Fruit fly (Drosophila melanogaster) whole organism, wandering third instar larva: Measurements from ENCODE around the gene CG2712.

Source experiments
- CG32264 ChIP-seq: fragments of 200-800 bp; sonication (Bioruptor generic); optimal IDR thresholded peaks from 2 replicates; lab custom pipeline; 2016; ENCODE audit warnings: missing biosample characterization, missing genetic modification characterization
- CrebA ChIP-seq: fragments of 200-800 bp; sonication (Bioruptor generic); optimal IDR thresholded peaks from 2 replicates; lab custom pipeline; 2016; ENCODE audit warnings: missing biosample characterization, mild to moderate bottlenecking, missing genetic modification characterization, borderline replicate concordance
- Dif ChIP-seq: fragments of 200-275, 200-300 bp; sonication (Bioruptor generic); optimal IDR thresholded peaks from 2 replicates; lab custom pipeline; 2018; ENCODE audit warnings: missing biosample characterization, missing genetic modification characterization; ENCODE audit not compliant: partially characterized antibody
- GATAd ChIP-seq: sonication (Bioruptor generic); optimal IDR thresholded peaks from 2 replicates; lab custom pipeline; 2016; ENCODE audit warnings: missing biosample characterization, missing genetic modification characterization
- HLH106 ChIP-seq: fragments of 200-800 bp; optimal IDR thresholded peaks from 3 replicates; lab custom pipeline; 2019; ENCODE audit warnings: missing biosample characterization, mild to moderate bottlenecking, missing genetic modification characterization, moderate library complexity
- Hnf4 ChIP-seq: fragments of 200-800 bp; sonication (Bioruptor generic); optimal IDR thresholded peaks from 2 replicates; lab custom pipeline; 2016; ENCODE audit warnings: missing biosample characterization, mild to moderate bottlenecking, missing genetic modification characterization
- Hr78 ChIP-seq: fragments of >200 bp; optimal IDR thresholded peaks from 2 replicates; lab custom pipeline; 2017; ENCODE audit warnings: missing biosample characterization, missing genetic modification characterization
- Hr83 ChIP-seq: fragments of 200-300 bp; sonication (Bioruptor generic); optimal IDR thresholded peaks from 2 replicates; lab custom pipeline; 2016; ENCODE audit warnings: missing biosample characterization, mild to moderate bottlenecking, missing genetic modification characterization, moderate library complexity; ENCODE audit not compliant: poor library complexity, severe bottlenecking
- Jra ChIP-seq: sonication (Bioruptor generic); optimal IDR thresholded peaks from 2 replicates; lab custom pipeline; 2016; ENCODE audit warnings: missing biosample characterization, missing genetic modification characterization
- Mio ChIP-seq: sonication (Bioruptor generic); optimal IDR thresholded peaks from 2 replicates; lab custom pipeline; 2016; ENCODE audit warnings: missing biosample characterization, missing genetic modification characterization
- Myc ChIP-seq: fragments of >200 bp; optimal IDR thresholded peaks from 2 replicates; lab custom pipeline; 2017
- N ChIP-seq: fragments of >200 bp; optimal IDR thresholded peaks from 2 replicates; lab custom pipeline; 2018; ENCODE audit warnings: missing biosample characterization, missing external identifiers, missing genetic modification characterization
- OdsH ChIP-seq: fragments of 200-800 bp; sonication (Bioruptor generic); optimal IDR thresholded peaks from 2 replicates; lab custom pipeline; 2016; ENCODE audit warnings: missing biosample characterization, mild to moderate bottlenecking, missing genetic modification characterization
- Rel ChIP-seq, 2 experiments: fragments of 200-800 bp; sonication (Bioruptor generic) in 1 of 2; optimal IDR thresholded peaks; 2 replicates in 1 of 2; 3 replicates in 1 of 2; lab custom pipeline; 2016 to 2019; ENCODE audit warnings: mild to moderate bottlenecking in 2 of 2, missing biosample characterization in 2 of 2, missing genetic modification characterization in 2 of 2, moderate library complexity in 1 of 2
- Vsx2 ChIP-seq: fragments of 200-300, 225-300 bp; sonication (Bioruptor generic); optimal IDR thresholded peaks from 2 replicates; lab custom pipeline; 2018; ENCODE audit warnings: missing biosample characterization, missing genetic modification characterization; ENCODE audit not compliant: partially characterized antibody
- br ChIP-seq: fragments of 200-800 bp; sonication (Bioruptor generic); optimal IDR thresholded peaks from 2 replicates; lab custom pipeline; 2016; ENCODE audit warnings: missing biosample characterization, missing genetic modification characterization
- brk ChIP-seq: fragments of 200-800 bp; sonication (Bioruptor generic); optimal IDR thresholded peaks from 2 replicates; lab custom pipeline; 2016; ENCODE audit warnings: missing biosample characterization, mild to moderate bottlenecking, missing genetic modification characterization
- dl ChIP-seq, 2 experiments: fragments of 175-275, 200-275 bp in 1 of 2; fragments of 200-275 bp in 1 of 2; sonication (Bioruptor generic); optimal IDR thresholded peaks; lab custom pipeline; 2018; ENCODE audit warnings: mild to moderate bottlenecking in 2 of 2, missing biosample characterization in 2 of 2, missing genetic modification characterization in 2 of 2, moderate library complexity in 2 of 2; ENCODE audit not compliant: partially characterized antibody in 2 of 2, insufficient read depth in 1 of 2
- dmrt93B ChIP-seq: fragments of 200-800 bp; sonication (Bioruptor generic); optimal IDR thresholded peaks from 2 replicates; lab custom pipeline; 2018; ENCODE audit warnings: missing biosample characterization, mild to moderate bottlenecking, missing genetic modification characterization
- dsf ChIP-seq: sonication (Bioruptor generic); optimal IDR thresholded peaks from 2 replicates; lab custom pipeline; 2016; ENCODE audit warnings: missing biosample characterization, missing genetic modification characterization, borderline replicate concordance
- ey ChIP-seq: fragments of 200-800 bp; sonication (Bioruptor generic); optimal IDR thresholded peaks from 2 replicates; lab custom pipeline; 2016; ENCODE audit warnings: missing biosample characterization, missing genetic modification characterization
- foxo ChIP-seq, 2 experiments: fragments of 200-800 bp; sonication (Bioruptor generic); optimal IDR thresholded peaks; 2 replicates in 1 of 2; 3 replicates in 1 of 2; lab custom pipeline; 2016 to 2017; ENCODE audit warnings: missing biosample characterization in 2 of 2, missing genetic modification characterization in 2 of 2
- fru ChIP-seq: fragments of 200-800 bp; sonication (Bioruptor generic); optimal IDR thresholded peaks from 3 replicates; lab custom pipeline; 2016; ENCODE audit warnings: missing biosample characterization, mild to moderate bottlenecking, missing genetic modification characterization
- h ChIP-seq: fragments of 200-800 bp; sonication (Bioruptor generic); optimal IDR thresholded peaks from 3 replicates; lab custom pipeline; 2016; ENCODE audit warnings: missing biosample characterization, mild to moderate bottlenecking, missing genetic modification characterization
- jim ChIP-seq: fragments of 175-275, 200-325 bp; sonication (Bioruptor generic); optimal IDR thresholded peaks from 2 replicates; lab custom pipeline; 2016; ENCODE audit warnings: missing biosample characterization, mild to moderate bottlenecking, missing genetic modification characterization
- lola ChIP-seq: fragments of >200 bp; optimal IDR thresholded peaks from 2 replicates; lab custom pipeline; 2017; ENCODE audit warnings: missing biosample characterization, missing genetic modification characterization
- pan ChIP-seq: fragments of >200 bp; optimal IDR thresholded peaks from 2 replicates; lab custom pipeline; 2017
- psq ChIP-seq: fragments of 200-800 bp; sonication (Bioruptor generic); optimal IDR thresholded peaks from 3 replicates; lab custom pipeline; 2017; ENCODE audit warnings: missing biosample characterization, mild to moderate bottlenecking, missing genetic modification characterization, moderate library complexity
- rgr ChIP-seq: fragments of 200-800 bp; sonication (Bioruptor generic); optimal IDR thresholded peaks from 3 replicates; lab custom pipeline; 2016; ENCODE audit warnings: missing biosample characterization, mild to moderate bottlenecking, missing genetic modification characterization
- sage ChIP-seq: fragments of 200-800 bp; sonication (Bioruptor generic); optimal IDR thresholded peaks from 2 replicates; lab custom pipeline; 2016; ENCODE audit warnings: missing biosample characterization, mild to moderate bottlenecking, missing genetic modification characterization
- sv ChIP-seq: fragments of 200-800 bp; sonication (Bioruptor generic); optimal IDR thresholded peaks from 3 replicates; lab custom pipeline; 2016; ENCODE audit warnings: missing biosample characterization, missing genetic modification characterization
- tai ChIP-seq: sonication (Bioruptor generic); optimal IDR thresholded peaks from 2 replicates; lab custom pipeline; 2016; ENCODE audit warnings: missing biosample characterization, missing genetic modification characterization
- usp ChIP-seq: fragments of >200 bp; optimal IDR thresholded peaks from 2 replicates; lab custom pipeline; 2017; ENCODE audit warnings: missing biosample characterization, missing genetic modification characterization
- woc ChIP-seq: sonication (Bioruptor generic); optimal IDR thresholded peaks from 2 replicates; lab custom pipeline; 2016; ENCODE audit warnings: missing biosample characterization, mild to moderate bottlenecking, missing genetic modification characterization

CG2712 gene

dm6 chrX:2738663-2739062 lies 6.4 kb downstream of the CG2712 start, which contains the start of gene crm:
TSS of gene crm (minus strand) at chrX:2738773.
- TF ChIP-seq Rel (GFP tag; optimal IDR thresholded peaks at IDR 0.05; lab: Kevin White, UChicago) (no peak), Rel (tag; optimal IDR thresholded peaks at IDR 0.05; lab: Kevin White, UChicago) (peak; percentile 5), woc (GFP tag; lab: Kevin White, UChicago) (peak; percentile 39), usp (GFP tag; lab: Kevin White, UChicago) (no peak), Myc (peak; percentile 94)
- TF ChIP-seq, all 38 proteins: peak for 3

DNA sequence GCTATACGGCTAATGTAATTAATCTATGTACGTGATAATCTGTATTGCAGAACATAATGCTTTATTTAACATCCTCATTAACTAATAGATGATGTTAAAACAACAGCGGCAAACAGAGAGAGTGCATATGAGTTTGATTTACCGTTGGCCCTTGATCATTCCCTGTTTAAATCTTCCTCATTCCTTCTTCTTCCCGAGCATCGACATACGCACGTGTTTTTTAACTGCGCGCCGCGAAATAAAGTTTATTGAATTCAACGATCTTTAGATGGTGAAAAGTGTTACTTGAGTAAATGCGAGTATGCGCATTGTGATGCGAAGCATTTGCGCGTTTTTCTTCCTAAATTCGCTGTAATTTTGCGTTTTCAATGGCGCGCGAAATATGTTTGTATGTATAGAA lies 7.8 kb downstream of the CG2712 start, which contains the start of gene kirre:
kirre (plus strand) TSS at position 301 of the 400 bp plus-strand sequence.
- TF ChIP-seq CG32264 (GFP tag; lab: Kevin White, UChicago) (no peak), h (GFP tag; lab: Kevin White, UChicago) (no peak), rgr (GFP tag; lab: Kevin White, UChicago) (no peak), Mio (GFP tag; lab: Kevin White, UChicago) (no peak), tai (GFP tag; lab: Kevin White, UChicago) (no peak), Hr78 (no peak), sage (GFP tag; lab: Kevin White, UChicago) (no peak), Vsx2 (no peak)

dm6 chrX:2742067-2742466 lies 9.8 kb downstream of the CG2712 start:
- no peak for TF ChIP-seq OdsH (GFP tag; lab: Kevin White, UChicago)
- no peak for TF ChIP-seq dsf (GFP tag; lab: Kevin White, UChicago)
- TF ChIP-seq GATAd (GFP tag; lab: Kevin White, UChicago) = no peak

- TF ChIP-seq CG32264 (GFP tag; lab: Kevin White, UChicago) (no peak), dsf (GFP tag; lab: Kevin White, UChicago) (no peak), OdsH (GFP tag; lab: Kevin White, UChicago) (peak; percentile 54), Vsx2 (no peak), Hr83 (GFP tag; lab: Kevin White, UChicago) (no peak), foxo (GFP tag; optimal IDR thresholded peaks at IDR 0.05; lab: Kevin White, UChicago) (peak in 1 of 2 experiments; percentile 75), dl (GFP tag; optimal IDR thresholded peaks at IDR 0.05; lab: Kevin White, UChicago; ENCODE audit: insufficient read depth in 1 of 2, partially characterized antibody in 2 of 2) (no peak), woc (GFP tag; lab: Kevin White, UChicago) (no peak), brk (no peak), sv (peak; percentile 62), br (GFP tag; lab: Kevin White, UChicago) (peak; percentile 54), Myc (no peak), ey (peak; percentile 56), fru (GFP tag; lab: Kevin White, UChicago) (peak; percentile 55), psq (GFP tag; lab: Kevin White, UChicago) (peak; percentile 31), jim (no peak), h (GFP tag; lab: Kevin White, UChicago) (peak; percentile 72), rgr (GFP tag; lab: Kevin White, UChicago) (peak; percentile 70), pan (lab: Kevin White, UChicago) (no peak)
Observed at dm6 chrX:2743020-2743419, 10.8 kb downstream of the CG2712 start.

dm6 chrX:2743601-2744000 lies 11.3 kb downstream of the CG2712 start:
- TF ChIP-seq Jra = no peak
- TF ChIP-seq Dif (GFP tag; lab: Kevin White, UChicago) = peak; percentile 31

DNA sequence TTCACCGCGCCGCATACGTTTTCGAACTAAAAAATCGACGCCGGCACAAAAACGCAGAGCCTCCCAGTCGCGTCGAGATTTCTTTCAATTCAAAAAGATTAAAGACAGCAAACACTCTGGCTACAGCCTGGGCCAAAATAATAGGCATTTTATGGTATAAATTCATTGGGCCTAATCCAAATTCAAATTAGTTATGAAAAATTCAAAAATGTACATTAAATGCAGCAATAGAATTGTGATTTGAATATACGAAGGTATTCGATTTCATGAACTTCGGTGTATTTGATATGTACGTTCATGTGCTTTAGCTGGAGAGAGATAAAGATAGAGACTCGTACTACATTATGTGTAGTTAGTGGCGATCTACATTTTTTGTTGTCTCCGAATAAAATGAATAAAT lies 11.8 kb downstream of the CG2712 start, which contains the start of gene Syx4:
Syx4 (minus strand) TSS at position 35 of the 400 bp plus-strand sequence.
- TF ChIP-seq dmrt93B (GFP tag; lab: Kevin White, UChicago) (peak; percentile 67), Hnf4 (peak; percentile 89), Vsx2 (no peak), brk (peak; percentile 66), N (GFP tag; lab: Kevin White, UChicago) (no peak), dl (GFP tag; optimal IDR thresholded peaks at IDR 0.05; lab: Kevin White, UChicago; ENCODE audit: insufficient read depth in 1 of 2, partially characterized antibody in 2 of 2) (no peak), Myc (no peak), woc (GFP tag; lab: Kevin White, UChicago) (peak; percentile 73), jim (no peak), sv (peak; percentile 82), rgr (GFP tag; lab: Kevin White, UChicago) (peak; percentile 95), sage (GFP tag; lab: Kevin White, UChicago) (peak; percentile 78), Mio (GFP tag; lab: Kevin White, UChicago) (peak; percentile 67), Hr78 (no peak), psq (GFP tag; lab: Kevin White, UChicago) (peak; percentile 81), Dif (GFP tag; lab: Kevin White, UChicago) (no peak), Hr83 (GFP tag; lab: Kevin White, UChicago) (peak; percentile 40), h (GFP tag; lab: Kevin White, UChicago) (peak; percentile 91), HLH106 (tag; lab: Kevin White, UChicago) (peak; percentile 84), OdsH (GFP tag; lab: Kevin White, UChicago) (peak; percentile 88), CrebA (GFP tag; lab: Kevin White, UChicago) (no peak), lola (no peak), tai (GFP tag; lab: Kevin White, UChicago) (peak; percentile 71), dsf (GFP tag; lab: Kevin White, UChicago) (peak; percentile 31), pan (lab: Kevin White, UChicago) (no peak), usp (GFP tag; lab: Kevin White, UChicago) (no peak), foxo (GFP tag; optimal IDR thresholded peaks at IDR 0.05; lab: Kevin White, UChicago) (peak; percentile 81 to 91), ey (peak; percentile 92), fru (GFP tag; lab: Kevin White, UChicago) (peak; percentile 88)
